Worm (Caenorhabditis elegans): Measurements from ENCODE around the gene lbp-1.
A peak's percentile ranks its signal among the peaks of the same experiment; 100 is the strongest.

lbp-1 gene

DNA sequence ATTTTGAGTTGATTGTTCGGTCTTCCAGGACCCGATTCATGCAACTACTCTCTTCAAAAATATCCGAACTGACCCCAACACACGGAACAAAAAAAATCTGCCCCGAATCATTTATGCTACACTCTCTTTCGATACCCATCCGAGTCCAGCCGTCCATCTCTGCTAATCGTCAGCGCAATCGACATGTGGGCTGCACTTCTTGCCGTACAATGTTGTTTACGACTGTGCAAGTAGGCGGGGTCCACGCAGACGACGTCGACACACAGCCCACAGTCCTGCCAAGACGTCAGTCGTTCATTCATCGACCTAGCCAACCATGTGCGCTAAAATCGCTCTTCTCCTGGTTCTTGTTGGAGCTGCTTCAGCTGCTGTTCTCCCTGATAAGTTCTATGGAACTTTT, at the start of gene lbp-1:
Gene lbp-1, plus strand, starts transcription at position 301 of the 400 bp plus-strand sequence.
- TF ChIP-seq set-16 (GFP tag; IDR thresholded peaks at IDR 0.05) (no peak), mxl-3 (GFP tag; optimal IDR thresholded peaks at IDR 0.05) (no peak), lin-15B (tag; optimal IDR thresholded peaks at IDR 0.05) (no peak), F37D6.2 (tag; optimal IDR thresholded peaks at IDR 0.05) (no peak)

- TF ChIP-seq zfp-3 (GFP tag; conservative IDR thresholded peaks at IDR 0.05) (no peak), aha-1 (tag) (peak; percentile 44)
Observed at ce11 chrX:3209523-3209922, 49.4 kb upstream of the lbp-1 start, which contains the start of gene F28B4.4. TSS of gene F28B4.4 (minus strand) at chrX:3209623.

DNA sequence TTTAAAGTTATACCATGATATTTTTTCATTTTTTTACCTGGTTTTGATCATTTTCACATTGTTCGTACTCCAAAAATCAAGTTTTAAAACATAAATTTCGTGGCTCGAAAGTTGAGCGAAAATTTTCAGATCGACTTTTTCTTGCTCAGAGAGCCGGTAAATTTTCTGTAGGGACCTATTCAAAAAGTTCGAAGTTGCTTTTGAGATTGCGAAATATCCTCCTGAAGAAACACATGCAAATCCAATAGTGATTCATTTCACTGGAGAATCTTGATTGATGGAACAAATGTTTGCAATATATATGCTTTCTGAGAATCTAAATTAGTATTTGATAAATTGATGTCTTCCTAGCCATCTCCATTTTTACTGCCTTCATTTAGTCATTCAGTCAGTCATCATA, 42.2 kb upstream of the lbp-1 start:
- TF ChIP-seq T20F7.1 (GFP tag; optimal IDR thresholded peaks at IDR 0.05) (no peak), unc-62 (GFP tag; optimal IDR thresholded peaks at IDR 0.05 in 1 of 2) (peak in 1 of 2 experiments; percentile 76), unc-62 (tag; optimal IDR thresholded peaks at IDR 0.05) (no peak), aly-2 (tag; optimal IDR thresholded peaks at IDR 0.05) (no peak), aha-1 (tag) (peak; percentile 61)

DNA sequence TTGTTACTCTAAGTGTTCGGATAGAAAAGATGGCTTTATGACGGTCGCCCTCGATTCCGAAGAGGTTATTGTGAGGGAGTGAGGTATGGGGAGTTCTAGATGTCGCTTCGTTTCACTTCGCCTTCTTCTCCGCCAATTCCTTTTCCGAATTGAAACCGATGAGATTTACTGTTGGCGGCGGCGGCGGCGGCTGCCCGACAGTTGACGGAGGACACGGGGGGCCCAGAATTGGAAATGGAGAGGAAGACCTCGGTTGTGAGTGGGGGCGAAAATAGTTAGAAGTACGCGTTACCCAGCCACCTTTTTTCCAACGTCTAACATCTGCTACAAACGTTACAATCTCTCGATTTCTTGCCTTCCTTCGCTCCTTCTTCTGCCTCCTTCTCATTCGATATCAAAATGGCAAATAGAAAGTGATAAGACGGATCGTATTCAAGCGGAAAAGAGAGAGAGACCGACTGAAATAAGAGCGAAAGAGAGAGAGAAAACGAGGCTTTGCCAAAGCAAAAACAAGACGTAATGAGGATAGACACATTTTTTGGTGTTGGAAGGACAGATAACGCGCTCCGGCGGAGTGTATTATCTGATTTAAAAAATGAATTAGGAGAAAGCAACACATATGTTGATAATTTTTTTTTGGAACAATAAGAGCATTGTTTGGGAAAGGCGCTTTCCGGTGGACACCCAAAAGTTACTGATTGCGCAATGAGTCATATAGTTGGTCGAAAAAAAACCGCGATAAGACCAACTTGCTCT, 40.7 kb upstream of the lbp-1 start:
- TF ChIP-seq set-16 (GFP tag; IDR thresholded peaks at IDR 0.05) = peak; percentile 58
- TF ChIP-seq ctbp-1 (GFP tag; IDR thresholded peaks at IDR 0.05) = no peak
- TF ChIP-seq daf-16 (GFP tag; optimal IDR thresholded peaks at IDR 0.05) = no peak
- peak; percentile 14 for TF ChIP-seq daf-16 (tag; optimal IDR thresholded peaks at IDR 0.05)
- TF ChIP-seq php-3 (GFP tag; IDR thresholded peaks at IDR 0.05) = peak; percentile 36; the same call in 1 of the 2 replicates
- TF ChIP-seq pqm-1 (tag; optimal IDR thresholded peaks at IDR 0.05) = peak; percentile 51
- peak; percentile 53 for TF ChIP-seq mxl-3 (GFP tag; optimal IDR thresholded peaks at IDR 0.05)
- peak; percentile 19 for TF ChIP-seq dve-1 (tag; optimal IDR thresholded peaks at IDR 0.05; ENCODE audit: insufficient read depth)
- no peak for TF ChIP-seq ZK337.2 (GFP tag; IDR thresholded peaks at IDR 0.05)
- TF ChIP-seq nhr-28 (tag; optimal IDR thresholded peaks at IDR 0.05) = peak; percentile 54
- no peak for TF ChIP-seq egl-27 (tag; optimal IDR thresholded peaks at IDR 0.05)
- TF ChIP-seq hlh-11 (tag; optimal IDR thresholded peaks at IDR 0.05) = peak; percentile 37

- TF ChIP-seq unc-62 (GFP tag; optimal IDR thresholded peaks at IDR 0.05 in 1 of 2) = peak in 1 of 2 experiments; percentile 60
- TF ChIP-seq unc-62 (tag; optimal IDR thresholded peaks at IDR 0.05) = no peak
- no peak for TF ChIP-seq nhr-6 (tag; optimal IDR thresholded peaks at IDR 0.05)
Observed at ce11 chrX:3220267-3220666, 38.7 kb upstream of the lbp-1 start, which contains the start of gene rgl-1. TSS of gene rgl-1 (minus strand) at chrX:3220367.

DNA sequence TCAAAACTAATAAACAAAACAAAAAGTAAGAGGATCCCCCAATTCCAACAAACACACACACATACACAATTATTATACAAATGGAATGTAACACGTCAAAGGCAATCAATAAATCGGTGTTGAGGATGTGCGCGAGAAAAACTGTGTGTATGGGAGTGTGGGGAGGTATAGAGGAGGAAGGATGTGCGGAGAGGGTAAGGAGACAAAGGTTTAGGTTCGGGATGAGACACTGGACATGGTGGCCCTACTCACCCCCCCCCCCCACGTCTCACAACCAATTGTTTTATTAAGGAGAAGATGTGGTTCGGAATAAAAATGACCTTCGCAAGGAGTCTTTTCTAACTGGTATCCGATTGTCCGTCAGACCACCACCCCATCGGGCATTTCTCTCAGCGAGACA, 35.8 kb upstream of the lbp-1 start:
- TF ChIP-seq zip-2 (tag; optimal IDR thresholded peaks at IDR 0.05) = no peak
- no peak for TF ChIP-seq ama-1 (optimal IDR thresholded peaks at IDR 0.05)
- TF ChIP-seq dmd-8 (GFP tag; IDR thresholded peaks at IDR 0.05) = 0 out of 2 replicates have a peak, but pooled peaks have one; percentile 30
- no peak for TF ChIP-seq ctbp-1 (GFP tag; IDR thresholded peaks at IDR 0.05)
- no peak for TF ChIP-seq T26A8.4 (GFP tag; IDR thresholded peaks at IDR 0.05)
- no peak for TF ChIP-seq ztf-11 (tag; optimal IDR thresholded peaks at IDR 0.05)
- TF ChIP-seq vab-7 (GFP tag; IDR thresholded peaks at IDR 0.05) = no peak
- TF ChIP-seq skn-1 (tag; optimal IDR thresholded peaks at IDR 0.05) = no peak
- TF ChIP-seq F26F4.8 (GFP tag; conservative IDR thresholded peaks at IDR 0.05) = 0 out of 2 replicates have a peak, but pooled peaks have one; percentile 32
- TF ChIP-seq nhr-48 (tag; optimal IDR thresholded peaks at IDR 0.05) = no peak
